Fruit fly (Drosophila melanogaster) whole organism, pupa: Measurements from ENCODE around the gene CG44290.

Source experiments
- CG10348 ChIP-seq: fragments of 200-800 bp; sonication (Bioruptor generic); IDR thresholded peaks from 2 replicates; pipeline ENCODE4 v1.3.6; 2022; ENCODE audit warnings: missing biosample characterization, missing genetic modification characterization
- CG12605 ChIP-seq: fragments of 200-800 bp; sonication (Bioruptor generic); IDR thresholded peaks from 2 replicates; pipeline ENCODE4 v1.3.6; 2022; ENCODE audit warnings: missing biosample characterization, missing genetic modification characterization
- CG13204 ChIP-seq: fragments of 200-800 bp; sonication (Bioruptor generic); optimal IDR thresholded peaks from 2 replicates; lab custom pipeline; 2018; ENCODE audit warnings: missing biosample characterization, mild to moderate bottlenecking, missing genetic modification characterization, moderate library complexity
- CG14655 ChIP-seq: fragments of 200-800 bp; sonication (Bioruptor generic); optimal IDR thresholded peaks from 3 replicates; lab custom pipeline; 2017; ENCODE audit warnings: mild to moderate bottlenecking, missing biosample characterization, missing genetic modification reagents, missing genetic modification characterization
- CG15710 ChIP-seq: fragments of 200-800 bp; sonication (Bioruptor generic); optimal IDR thresholded peaks from 2 replicates; lab custom pipeline; 2018; ENCODE audit warnings: missing biosample characterization, mild to moderate bottlenecking, missing genetic modification characterization, moderate library complexity
- CG17806 ChIP-seq: fragments of 200-800 bp; sonication (Bioruptor generic); optimal IDR thresholded peaks from 2 replicates; lab custom pipeline; 2018; ENCODE audit warnings: missing biosample characterization, mild to moderate bottlenecking, missing genetic modification characterization, moderate library complexity
- CG32121 ChIP-seq: fragments of 200-800 bp; sonication (Bioruptor generic); IDR thresholded peaks from 2 replicates; pipeline ENCODE4 v1.3.6; 2022; ENCODE audit warnings: missing biosample characterization, missing genetic modification characterization
- CG34367 ChIP-seq: fragments of 200-800 bp; sonication (Bioruptor generic); optimal IDR thresholded peaks from 2 replicates; lab custom pipeline; 2018; ENCODE audit warnings: missing biosample characterization, mild to moderate bottlenecking, missing genetic modification characterization
- CG4496 ChIP-seq: fragments of 200-800 bp; sonication (Bioruptor generic); IDR thresholded peaks from 3 replicates; pipeline ENCODE4 v1.3.6; 2022; ENCODE audit warnings: missing biosample characterization, missing genetic modification characterization
- CG8159 ChIP-seq: fragments of 200-800 bp; sonication (Bioruptor generic); optimal IDR thresholded peaks from 3 replicates; lab custom pipeline; 2018; ENCODE audit warnings: missing biosample characterization, mild to moderate bottlenecking, missing genetic modification characterization, moderate library complexity
- CG8301 ChIP-seq: fragments of 200-800 bp; sonication (Bioruptor generic); optimal IDR thresholded peaks from 2 replicates; lab custom pipeline; 2018; ENCODE audit warnings: missing biosample characterization, mild to moderate bottlenecking, missing genetic modification characterization
- CG9948 ChIP-seq: fragments of 200-800 bp; sonication (Bioruptor generic); optimal IDR thresholded peaks from 2 replicates; lab custom pipeline; 2018; ENCODE audit warnings: missing biosample characterization, mild to moderate bottlenecking, missing genetic modification characterization, moderate library complexity
- D1 ChIP-seq: fragments of 200-800 bp; sonication (Bioruptor generic); optimal IDR thresholded peaks from 2 replicates; lab custom pipeline; 2018; ENCODE audit warnings: missing biosample characterization, mild to moderate bottlenecking, missing genetic modification characterization, moderate library complexity
- EcR ChIP-seq: fragments of 200-800 bp; sonication (Bioruptor generic); optimal IDR thresholded peaks from 3 replicates; lab custom pipeline; 2019; ENCODE audit warnings: missing biosample characterization, missing genetic modification characterization, mild to moderate bottlenecking, moderate library complexity, missing genetic modification reagents
- Ets98B ChIP-seq: fragments of 200-800 bp; sonication (Bioruptor generic); IDR thresholded peaks from 2 replicates; pipeline ENCODE4 v1.3.6; 2022; ENCODE audit warnings: missing biosample characterization, missing genetic modification characterization
- Pif1A ChIP-seq: fragments of 200-800 bp; sonication (Bioruptor generic); optimal IDR thresholded peaks from 3 replicates; lab custom pipeline; 2016; ENCODE audit warnings: missing biosample characterization, missing genetic modification characterization
- Pif1B ChIP-seq: fragments of 200-800 bp; sonication (Bioruptor generic); optimal IDR thresholded peaks from 3 replicates; lab custom pipeline; 2016; ENCODE audit warnings: missing biosample characterization, missing genetic modification characterization
- Snoo ChIP-seq: fragments of 200-800 bp; sonication (Bioruptor generic); optimal IDR thresholded peaks from 3 replicates; lab custom pipeline; 2017; ENCODE audit warnings: missing biosample characterization, mild to moderate bottlenecking, missing genetic modification characterization, inconsistent platforms
- fd96Ca ChIP-seq: fragments of 200-800 bp; sonication (Bioruptor generic); IDR thresholded peaks from 3 replicates; pipeline ENCODE4 v1.3.6; 2022; ENCODE audit warnings: missing biosample characterization, missing genetic modification characterization
- gl ChIP-seq: fragments of 200-800 bp; sonication (Bioruptor generic); optimal IDR thresholded peaks from 2 replicates; lab custom pipeline; 2018; ENCODE audit warnings: missing biosample characterization, mild to moderate bottlenecking, missing genetic modification characterization
- rn ChIP-seq: fragments of 200-800 bp; sonication (Bioruptor generic); IDR thresholded peaks from 2 replicates; pipeline ENCODE4 v1.3.6; 2022; ENCODE audit warnings: missing biosample characterization, missing genetic modification characterization

CG44290 gene

DNA sequence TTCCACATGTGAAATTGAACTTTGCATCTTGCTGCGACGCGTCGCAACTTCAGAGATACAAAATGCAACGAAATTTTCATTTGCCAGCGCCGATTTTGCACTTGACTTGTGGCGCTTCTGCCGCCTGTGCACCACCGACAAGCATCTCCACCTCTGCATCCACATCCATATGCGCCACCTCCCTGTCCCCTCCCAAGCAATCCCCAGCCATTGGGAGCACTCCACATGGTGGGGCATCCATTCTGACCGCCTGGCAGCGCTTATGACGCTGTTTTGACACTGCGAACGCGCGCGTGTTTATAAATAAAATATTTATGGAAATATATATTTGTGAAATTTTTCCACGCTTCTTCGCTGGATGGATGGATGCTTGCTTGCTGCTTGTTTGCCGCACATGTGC is 25.4 kb downstream of the CG44290 start:
- TF ChIP-seq fd96Ca: no peak
- TF ChIP-seq CG15710 (tag; lab: Kevin White, UChicago): no peak
- no peak for TF ChIP-seq Pif1B (GFP tag; lab: Kevin White, UChicago)
- TF ChIP-seq CG32121: no peak
- TF ChIP-seq rn (GFP tag; lab: Robert Waterston, UW): no peak
- no peak for TF ChIP-seq CG10348 (GFP tag; lab: Robert Waterston, UW)
- no peak for TF ChIP-seq CG9948 (tag; lab: Kevin White, UChicago)
- no peak for TF ChIP-seq CG34367
- no peak for TF ChIP-seq CG4496
- no peak for TF ChIP-seq CG8301
- no peak for TF ChIP-seq gl (tag; lab: Kevin White, UChicago)

DNA sequence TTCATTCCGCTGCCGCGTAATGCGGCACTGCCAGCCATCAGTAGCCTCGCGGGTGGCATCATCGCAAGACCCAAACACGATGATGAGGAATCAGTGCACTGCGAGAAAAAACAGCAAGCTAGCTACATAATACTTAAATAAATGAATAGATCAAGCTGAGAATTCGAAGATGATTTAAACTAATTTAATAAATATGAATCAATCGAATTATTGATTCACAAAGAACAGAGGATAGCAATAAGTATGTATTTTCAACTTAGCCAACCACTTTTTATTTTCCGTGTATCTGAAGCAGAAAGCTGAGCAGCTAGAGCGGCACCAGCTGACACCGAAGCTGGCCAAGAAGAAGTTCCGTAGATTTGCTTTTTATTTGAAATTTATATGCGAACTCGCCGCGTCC is 27.5 kb downstream of the CG44290 start:
- TF ChIP-seq CG14655 (GFP tag; lab: Kevin White, UChicago) (peak; percentile 26), CG17806 (tag; lab: Kevin White, UChicago) (no peak), CG8159 (tag; lab: Kevin White, UChicago) (peak; percentile 17)

DNA sequence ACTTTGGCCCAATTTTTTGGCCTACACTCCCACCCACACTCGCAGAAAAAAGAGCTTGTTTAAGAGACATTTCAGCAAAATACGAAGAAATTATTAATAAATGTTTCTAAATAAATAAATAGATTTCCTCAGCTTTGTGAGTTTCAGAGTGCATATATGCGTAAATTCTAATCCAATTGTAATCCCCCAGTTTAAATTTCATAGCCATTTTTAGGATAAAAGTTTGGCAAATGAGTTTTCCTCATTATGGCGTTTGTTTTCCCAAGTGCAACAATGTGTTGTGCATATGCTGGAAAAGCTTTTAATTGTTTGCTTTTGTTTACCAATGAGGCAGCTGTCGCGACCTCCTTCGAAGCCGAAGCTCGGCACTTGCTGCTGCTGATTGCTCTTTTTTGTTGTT is 32.1 kb downstream of the CG44290 start:
- TF ChIP-seq CG13204 (GFP tag; lab: Kevin White, UChicago) (no peak), CG8301 (no peak), EcR (no peak), rn (GFP tag; lab: Robert Waterston, UW) (no peak), Ets98B (GFP tag; lab: Robert Waterston, UW) (no peak), Snoo (no peak), CG14655 (GFP tag; lab: Kevin White, UChicago) (no peak), CG17806 (tag; lab: Kevin White, UChicago) (no peak), CG8159 (tag; lab: Kevin White, UChicago) (no peak), CG15710 (tag; lab: Kevin White, UChicago) (no peak), CG34367 (no peak), CG9948 (tag; lab: Kevin White, UChicago) (no peak), fd96Ca (no peak)

DNA sequence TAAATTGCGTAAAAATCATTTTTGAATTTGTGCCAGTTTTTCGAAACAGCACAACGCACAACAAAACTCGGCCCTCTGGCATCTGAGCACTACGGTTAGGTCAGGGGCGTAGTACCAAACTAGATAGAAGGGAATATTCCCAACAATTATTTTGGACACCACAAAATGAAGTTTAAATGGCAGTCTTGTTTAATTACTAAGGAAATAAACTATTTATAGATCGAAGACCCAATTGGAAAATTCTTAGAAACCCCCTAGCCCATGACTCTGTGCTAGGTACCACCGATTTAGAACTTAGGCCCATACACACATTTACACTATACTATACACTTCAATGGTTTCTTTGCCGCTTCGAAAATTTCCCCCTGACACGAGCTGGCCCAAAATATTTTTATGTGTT is 33.7 kb downstream of the CG44290 start:
- no peak for TF ChIP-seq gl (tag; lab: Kevin White, UChicago)
- TF ChIP-seq Ets98B (GFP tag; lab: Robert Waterston, UW): peak; percentile 70
- no peak for TF ChIP-seq EcR
- no peak for TF ChIP-seq Snoo
- no peak for TF ChIP-seq CG8159 (tag; lab: Kevin White, UChicago)
- TF ChIP-seq fd96Ca: peak; percentile 76; the same call in 2 of the 3 replicates
- TF ChIP-seq CG34367: no peak
- TF ChIP-seq CG15710 (tag; lab: Kevin White, UChicago): no peak
- TF ChIP-seq CG8301: peak; percentile 58
- TF ChIP-seq rn (GFP tag; lab: Robert Waterston, UW): no peak
- no peak for TF ChIP-seq Pif1B (GFP tag; lab: Kevin White, UChicago)
- TF ChIP-seq D1 (tag; lab: Kevin White, UChicago): no peak
- no peak for TF ChIP-seq CG10348 (GFP tag; lab: Robert Waterston, UW)
- no peak for TF ChIP-seq Pif1A (GFP tag; lab: Kevin White, UChicago)
- no peak for TF ChIP-seq CG17806 (tag; lab: Kevin White, UChicago)
- 0 out of 3 replicates have a peak, but pooled peaks have one; percentile 40 for TF ChIP-seq CG4496
- TF ChIP-seq CG13204 (GFP tag; lab: Kevin White, UChicago): no peak
- TF ChIP-seq CG14655 (GFP tag; lab: Kevin White, UChicago): peak; percentile 56
- peak; percentile 72; the same call in 1 of the 2 replicates for TF ChIP-seq CG32121
- TF ChIP-seq CG12605 (GFP tag; lab: Robert Waterston, UW): no peak
- TF ChIP-seq CG9948 (tag; lab: Kevin White, UChicago): no peak
- TF ChIP-seq, all 21 proteins: peak for 6
